Worm (Caenorhabditis elegans): Measurements from ENCODE around the gene sfxn-1.4.

The sfxn-1.4 gene

ce11 chrII:11634057-11634676 lies 46.9 kb downstream of the sfxn-1.4 start (continued):
- TF ChIP-seq egrh-3 (GFP tag; IDR thresholded peaks at IDR 0.05) (peak; percentile 81; the same call in 1 of the 2 replicates), aptf-2 (GFP tag; conservative IDR thresholded peaks at IDR 0.05) (no peak), lin-54 (GFP tag; optimal IDR thresholded peaks at IDR 0.05) (peak; percentile 50), mes-4 (tag; optimal IDR thresholded peaks at IDR 0.05) (no peak), tbp1 (GFP tag; optimal IDR thresholded peaks at IDR 0.05) (peak; percentile 62), lir-1 (GFP tag; conservative IDR thresholded peaks at IDR 0.05) (peak; percentile 76), mel-28 (tag; optimal IDR thresholded peaks at IDR 0.05; ENCODE audit: borderline replicate concordance) (no peak), Y67H2A.10 (GFP tag; conservative IDR thresholded peaks at IDR 0.05) (no peak), B0019.2 (GFP tag; conservative IDR thresholded peaks at IDR 0.05) (no peak), ama-1 (optimal IDR thresholded peaks at IDR 0.05) (no peak), ama-1 (GFP tag; optimal IDR thresholded peaks at IDR 0.05) (no peak), pbrm-1 (GFP tag; IDR thresholded peaks at IDR 0.05) (peak; percentile 79; the same call in 1 of the 2 replicates), bed-1 (GFP tag; IDR thresholded peaks at IDR 0.05) (no peak), F57C9.4 (tag; optimal IDR thresholded peaks at IDR 0.05) (no peak), F57A8.1 (GFP tag; optimal IDR thresholded peaks at IDR 0.05) (no peak), efl-1 (GFP tag; optimal IDR thresholded peaks at IDR 0.05) (no peak), F23B12.7 (tag; optimal IDR thresholded peaks at IDR 0.05; ENCODE audit: insufficient read depth) (no peak), snpc-1.1 (tag; optimal IDR thresholded peaks at IDR 0.05; ENCODE audit: insufficient read depth) (peak; percentile 7), lag-1 (GFP tag; IDR thresholded peaks at IDR 0.05) (no peak), ccch-3 (GFP tag; optimal IDR thresholded peaks at IDR 0.05) (no peak), attf-6 (GFP tag; IDR thresholded peaks at IDR 0.05) (no peak), ets-4 (GFP tag; optimal IDR thresholded peaks at IDR 0.05) (no peak), ceh-58 (GFP tag; IDR thresholded peaks at IDR 0.05) (no peak), nfya-2 (GFP tag; IDR thresholded peaks at IDR 0.05) (no peak), dpl-1 (GFP tag; optimal IDR thresholded peaks at IDR 0.05) (no peak), ceh-40 (GFP tag; IDR thresholded peaks at IDR 0.05) (no peak), ztf-6 (GFP tag; IDR thresholded peaks at IDR 0.05) (no peak), ztf-3 (GFP tag; optimal IDR thresholded peaks at IDR 0.05) (no peak)

- TF ChIP-seq ccch-3 (GFP tag; optimal IDR thresholded peaks at IDR 0.05) (no peak), let-526 (GFP tag; IDR thresholded peaks at IDR 0.05) (no peak), K12H6.12 (tag; optimal IDR thresholded peaks at IDR 0.05) (no peak), egl-44 (GFP tag; IDR thresholded peaks at IDR 0.05) (no peak), lsy-27 (tag; optimal IDR thresholded peaks at IDR 0.05; ENCODE audit: borderline replicate concordance, insufficient read depth) (no peak), F57C9.4 (tag; optimal IDR thresholded peaks at IDR 0.05) (no peak), F55B11.4 (tag; optimal IDR thresholded peaks at IDR 0.05; ENCODE audit: borderline replicate concordance, insufficient read depth) (no peak), atf-7 (tag; optimal IDR thresholded peaks at IDR 0.05) (no peak), F23B12.7 (tag; optimal IDR thresholded peaks at IDR 0.05; ENCODE audit: insufficient read depth) (no peak), dpl-1 (GFP tag; optimal IDR thresholded peaks at IDR 0.05) (no peak), athp-1 (tag; optimal IDR thresholded peaks at IDR 0.05) (no peak), nfya-2 (GFP tag; IDR thresholded peaks at IDR 0.05) (no peak), ekl-4 (GFP tag; IDR thresholded peaks at IDR 0.05) (no peak)
These were observed 47.5 kb downstream of the sfxn-1.4 start, which contains the start of gene din-1 for ce11 chrII:11633509-11633908. din-1 (minus strand) TSS chrII:11633609.

- TF ChIP-seq ceh-27 (GFP tag; optimal IDR thresholded peaks at IDR 0.05) (peak; percentile 21), Y53F4B.3 (GFP tag; IDR thresholded peaks at IDR 0.05) (no peak), hmg-1.2 (GFP tag; IDR thresholded peaks at IDR 0.05) (peak; percentile 70; the same call in 1 of the 2 replicates), nfyb-1 (GFP tag; IDR thresholded peaks at IDR 0.05) (peak; percentile 34; the same call in 1 of the 2 replicates), dox-1 (GFP tag; IDR thresholded peaks at IDR 0.05) (peak; percentile 19; the same call in 1 of the 2 replicates), egrh-3 (GFP tag; IDR thresholded peaks at IDR 0.05) (no peak), attf-3 (GFP tag; conservative IDR thresholded peaks at IDR 0.05) (no peak), cebp-1 (GFP tag; IDR thresholded peaks at IDR 0.05) (no peak), cebp-1 (tag; optimal IDR thresholded peaks at IDR 0.05) (peak; percentile 46), ceh-40 (GFP tag; IDR thresholded peaks at IDR 0.05) (no peak), D2030.7 (GFP tag; IDR thresholded peaks at IDR 0.05) (no peak), ztf-28 (GFP tag; IDR thresholded peaks at IDR 0.05) (no peak), bed-2 (GFP tag; IDR thresholded peaks at IDR 0.05) (no peak), K12H6.12 (tag; optimal IDR thresholded peaks at IDR 0.05) (peak; percentile 25)
These were observed 48.3 kb downstream of the sfxn-1.4 start for ce11 chrII:11632689-11633088.

Data from whole organism, young adult.